Worm (Caenorhabditis elegans) whole organism, L4/young adult: ENCODE results near the gene F56D2.3.
A peak's percentile ranks its signal among the peaks of the same experiment; 100 is the strongest.

Experiments used
- W03F9.2 ChIP-seq: fragments of 150-350 bp; optimal IDR thresholded peaks from 2 replicates; lab custom pipeline; 2014; ENCODE audit warnings: missing biosample characterization, missing genetic modification characterization
- dao-5 ChIP-seq: sonication (generic microtip); optimal IDR thresholded peaks from 2 replicates; lab custom pipeline; 2016; ENCODE audit warnings: missing genotype, missing genetic modification characterization, moderate library complexity, missing compliant biosample characterization
- him-1 ChIP-seq: sonication (generic microtip); optimal IDR thresholded peaks from 2 replicates; lab custom pipeline; 2016; ENCODE audit warnings: missing genotype, missing genetic modification reagents, missing genetic modification characterization, missing compliant biosample characterization

- TF ChIP-seq him-1 (no peak), dao-5 (tag; lab: Kevin White, UChicago) (no peak), W03F9.2 (peak; percentile 19)
Measured at ce11 chrIII:5543050-5543449, 41.7 kb upstream of the F56D2.3 start, which contains the start of gene D1044.6.
